Worm (Caenorhabditis elegans): Measurements from ENCODE around the gene F09E10.1.

F09E10.1 gene

ce11 chrX:1524559-1524958 is 22.0 kb downstream of the F09E10.1 start (continued):
- TF ChIP-seq fkh-10 (GFP tag; optimal IDR thresholded peaks at IDR 0.05): no peak
- no peak for TF ChIP-seq fos-1 (tag; optimal IDR thresholded peaks at IDR 0.05)
- TF ChIP-seq ztf-11 (tag; optimal IDR thresholded peaks at IDR 0.05): no peak
- no peak for TF ChIP-seq nhr-76 (tag; optimal IDR thresholded peaks at IDR 0.05)
- no peak for TF ChIP-seq sea-2 (GFP tag; optimal IDR thresholded peaks at IDR 0.05)

DNA sequence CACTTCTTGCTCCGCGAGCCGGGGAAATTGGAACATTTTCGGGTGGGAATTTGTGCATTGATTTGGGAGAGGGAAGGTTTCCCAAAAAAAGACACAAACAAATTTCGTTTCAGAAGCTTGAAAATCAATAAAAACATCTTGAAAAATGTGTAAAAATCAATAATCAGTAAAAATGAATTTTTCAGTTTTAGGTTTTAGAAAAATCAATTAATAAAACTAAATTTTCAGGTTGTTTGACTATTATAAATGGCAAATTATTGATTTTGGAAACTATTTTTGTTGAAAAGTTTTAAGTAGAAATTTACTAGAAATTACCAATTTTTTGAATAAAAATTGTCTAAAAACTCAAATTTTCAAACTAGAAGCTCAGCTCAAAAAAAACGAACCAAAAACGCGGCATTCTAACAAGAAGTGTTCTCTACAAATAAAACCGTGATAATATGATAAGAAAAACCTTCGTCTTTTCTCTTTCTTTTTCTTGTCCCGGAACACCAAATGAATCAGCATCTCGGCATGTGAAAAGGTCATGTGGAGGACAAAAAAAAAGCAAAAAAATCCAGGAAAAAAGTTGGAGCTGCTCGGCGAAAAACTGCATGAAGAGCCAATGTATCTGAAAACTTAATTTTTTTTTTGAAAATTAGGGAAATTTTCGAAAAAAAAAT is 23.1 kb downstream of the F09E10.1 start:
- peak; percentile 60 for TF ChIP-seq ceh-28 (tag; optimal IDR thresholded peaks at IDR 0.05)
- no peak for TF ChIP-seq snpc-4 (tag; optimal IDR thresholded peaks at IDR 0.05)
- TF ChIP-seq elt-1 (tag; optimal IDR thresholded peaks at IDR 0.05): no peak

- TF ChIP-seq sea-2 (GFP tag; optimal IDR thresholded peaks at IDR 0.05): no peak
- no peak for TF ChIP-seq nhr-11 (tag; optimal IDR thresholded peaks at IDR 0.05)
- no peak for TF ChIP-seq snpc-4 (tag; optimal IDR thresholded peaks at IDR 0.05)
- no peak for TF ChIP-seq elt-2 (tag; optimal IDR thresholded peaks at IDR 0.05)
- no peak for TF ChIP-seq fos-1 (tag; optimal IDR thresholded peaks at IDR 0.05)
- no peak for TF ChIP-seq ceh-28 (tag; optimal IDR thresholded peaks at IDR 0.05)
- TF ChIP-seq lin-39 (tag; optimal IDR thresholded peaks at IDR 0.05): no peak
- no peak for TF ChIP-seq ZK546.5 (tag; optimal IDR thresholded peaks at IDR 0.05)
- no peak for TF ChIP-seq mdl-1 (tag; optimal IDR thresholded peaks at IDR 0.05)
- TF ChIP-seq ztf-11 (tag; optimal IDR thresholded peaks at IDR 0.05): no peak
- TF ChIP-seq egl-5 (tag; optimal IDR thresholded peaks at IDR 0.05): no peak
- no peak for TF ChIP-seq nhr-76 (tag; optimal IDR thresholded peaks at IDR 0.05)
- no peak for TF ChIP-seq eor-1 (tag; optimal IDR thresholded peaks at IDR 0.05)
- TF ChIP-seq ama-1 (optimal IDR thresholded peaks at IDR 0.05): no peak
- TF ChIP-seq elt-1 (tag; optimal IDR thresholded peaks at IDR 0.05): peak; percentile 64
- TF ChIP-seq nhr-23 (tag; optimal IDR thresholded peaks at IDR 0.05): peak; percentile 26
- TF ChIP-seq hmg-11 (tag; optimal IDR thresholded peaks at IDR 0.05): peak; percentile 14
- TF ChIP-seq nhr-25 (tag; optimal IDR thresholded peaks at IDR 0.05): peak; percentile 35
- TF ChIP-seq aly-2 (tag; optimal IDR thresholded peaks at IDR 0.05): no peak
- no peak for TF ChIP-seq nhr-12 (tag; optimal IDR thresholded peaks at IDR 0.05)
- TF ChIP-seq mml-1 (tag; optimal IDR thresholded peaks at IDR 0.05): no peak
- no peak for TF ChIP-seq fkh-2 (tag; optimal IDR thresholded peaks at IDR 0.05)
Observed at ce11 chrX:1527338-1527737, 24.7 kb downstream of the F09E10.1 start.

ce11 chrX:1528107-1528506 is 25.5 kb downstream of the F09E10.1 start:
- TF ChIP-seq unc-62 (GFP tag; optimal IDR thresholded peaks at IDR 0.05) (no peak), R02D3.7 (tag; optimal IDR thresholded peaks at IDR 0.05) (no peak), nhr-23 (tag; optimal IDR thresholded peaks at IDR 0.05) (no peak), egl-27 (tag; optimal IDR thresholded peaks at IDR 0.05) (no peak), elt-3 (tag; optimal IDR thresholded peaks at IDR 0.05) (no peak), fkh-10 (GFP tag; optimal IDR thresholded peaks at IDR 0.05) (no peak), snpc-4 (tag; optimal IDR thresholded peaks at IDR 0.05) (no peak), elt-2 (tag; optimal IDR thresholded peaks at IDR 0.05) (no peak), tbx-2 (tag; optimal IDR thresholded peaks at IDR 0.05) (no peak), nhr-67 (tag; optimal IDR thresholded peaks at IDR 0.05) (no peak), aly-2 (tag; optimal IDR thresholded peaks at IDR 0.05) (no peak), elt-1 (tag; optimal IDR thresholded peaks at IDR 0.05) (no peak), lin-39 (tag; optimal IDR thresholded peaks at IDR 0.05) (no peak), nfya-1 (tag; optimal IDR thresholded peaks at IDR 0.05; ENCODE audit: insufficient read depth) (no peak), ceh-16 (tag; optimal IDR thresholded peaks at IDR 0.05) (no peak), nhr-76 (tag; optimal IDR thresholded peaks at IDR 0.05) (no peak), pha-4 (tag; optimal IDR thresholded peaks at IDR 0.05) (no peak), nhr-237 (tag; optimal IDR thresholded peaks at IDR 0.05) (no peak), lsy-12 (tag; optimal IDR thresholded peaks at IDR 0.05) (no peak), eor-1 (tag; optimal IDR thresholded peaks at IDR 0.05) (no peak)

DNA sequence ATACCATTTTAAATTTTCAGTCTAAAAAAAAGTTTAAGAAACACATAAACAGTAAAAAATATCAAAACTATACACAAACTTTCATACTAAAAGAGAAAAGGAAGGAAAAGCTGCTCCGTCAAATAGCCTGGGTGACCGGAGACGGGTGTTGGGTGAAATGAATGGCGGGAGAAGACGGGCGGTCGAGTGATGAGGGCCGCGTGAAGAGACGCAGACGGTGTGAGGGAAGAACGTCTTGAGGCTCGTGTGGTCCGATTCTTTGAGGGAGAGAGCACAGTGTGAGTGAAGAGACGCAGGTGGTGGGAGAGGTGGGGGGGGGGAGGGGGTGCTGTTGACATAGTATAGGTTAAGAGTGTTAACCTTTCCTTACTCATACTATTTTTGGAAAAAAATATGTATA is 26.4 kb downstream of the F09E10.1 start:
- TF ChIP-seq lin-15B (tag; optimal IDR thresholded peaks at IDR 0.05) (no peak), jun-1 (tag; optimal IDR thresholded peaks at IDR 0.05) (no peak), egl-27 (tag; optimal IDR thresholded peaks at IDR 0.05) (no peak), lsy-12 (tag; optimal IDR thresholded peaks at IDR 0.05) (no peak), pha-4 (tag; optimal IDR thresholded peaks at IDR 0.05) (peak; percentile 27), unc-39 (tag; optimal IDR thresholded peaks at IDR 0.05) (no peak), hmg-11 (tag; optimal IDR thresholded peaks at IDR 0.05) (peak; percentile 53), nhr-76 (tag; optimal IDR thresholded peaks at IDR 0.05) (no peak), nfya-1 (tag; optimal IDR thresholded peaks at IDR 0.05; ENCODE audit: insufficient read depth) (peak; percentile 55), nhr-23 (tag; optimal IDR thresholded peaks at IDR 0.05) (no peak), sea-2 (GFP tag; optimal IDR thresholded peaks at IDR 0.05) (no peak), lin-39 (tag; optimal IDR thresholded peaks at IDR 0.05) (peak; percentile 24), nhr-12 (tag; optimal IDR thresholded peaks at IDR 0.05) (no peak), unc-62 (GFP tag; optimal IDR thresholded peaks at IDR 0.05) (no peak), ztf-11 (tag; optimal IDR thresholded peaks at IDR 0.05) (no peak), daf-12 (tag; optimal IDR thresholded peaks at IDR 0.05) (no peak), skn-1 (tag; optimal IDR thresholded peaks at IDR 0.05) (no peak), nhr-28 (tag; optimal IDR thresholded peaks at IDR 0.05) (no peak), ceh-9 (tag; optimal IDR thresholded peaks at IDR 0.05) (no peak), tbx-2 (tag; optimal IDR thresholded peaks at IDR 0.05) (no peak)

Data from whole organism, L3 larva.